Worm (Caenorhabditis elegans): ENCODE measurements around the gene pqn-15.
"Not testable (repeated sequence)": the region's sequence is repeated elsewhere in the genome, so short reads cannot be mapped to it uniquely, and the experiment has no call there.

The pqn-15 gene

ce11 chrX:4306861-4307260, at the start of gene pqn-15:
pqn-15 (minus strand) TSS chrX:4306961.
- TF ChIP-seq T22C8.4 (GFP tag; IDR thresholded peaks at IDR 0.05) (no peak), flt-1 (GFP tag; IDR thresholded peaks at IDR 0.05) (no peak)

ce11 chrX:4353318-4353717, 46.6 kb upstream of the pqn-15 start, which contains the start of gene col-165:
col-165 (plus strand) TSS chrX:4353618.
- TF ChIP-seq ztf-29 (GFP tag; IDR thresholded peaks at IDR 0.05) = no peak
- no peak for TF ChIP-seq ref-1 (GFP tag; conservative IDR thresholded peaks at IDR 0.05)
- TF ChIP-seq med-1 (GFP tag; optimal IDR thresholded peaks at IDR 0.05; ENCODE audit: insufficient read depth) = no peak
- no peak for TF ChIP-seq klf-2 (GFP tag; conservative IDR thresholded peaks at IDR 0.05)
- TF ChIP-seq flt-1 (GFP tag; IDR thresholded peaks at IDR 0.05) = no peak
- TF ChIP-seq ztf-23 (GFP tag; IDR thresholded peaks at IDR 0.05) = no peak
- no peak for TF ChIP-seq tab-1 (GFP tag; IDR thresholded peaks at IDR 0.05)
- TF ChIP-seq cog-1 (tag; optimal IDR thresholded peaks at IDR 0.05) = no peak

- TF ChIP-seq T22C8.4 (GFP tag; IDR thresholded peaks at IDR 0.05) = no peak
Observed at ce11 chrX:4350198-4350597, 43.4 kb upstream of the pqn-15 start, which contains the start of gene F14H12.2. F14H12.2 (plus strand) TSS chrX:4350498.

ce11 chrX:4343915-4344314, 37.2 kb upstream of the pqn-15 start, which contains the start of gene F14H12.3:
F14H12.3 (plus strand) TSS chrX:4344215.
- no peak for TF ChIP-seq ztf-23 (GFP tag; IDR thresholded peaks at IDR 0.05)
- no peak for TF ChIP-seq klf-2 (GFP tag; conservative IDR thresholded peaks at IDR 0.05)
- TF ChIP-seq ref-1 (GFP tag; conservative IDR thresholded peaks at IDR 0.05) = no peak
- TF ChIP-seq T22C8.4 (GFP tag; IDR thresholded peaks at IDR 0.05) = no peak
- TF ChIP-seq med-1 (GFP tag; optimal IDR thresholded peaks at IDR 0.05; ENCODE audit: insufficient read depth) = no peak
- TF ChIP-seq tab-1 (GFP tag; IDR thresholded peaks at IDR 0.05) = no peak
- no peak for TF ChIP-seq cog-1 (tag; optimal IDR thresholded peaks at IDR 0.05)
- TF ChIP-seq ztf-29 (GFP tag; IDR thresholded peaks at IDR 0.05) = no peak
- TF ChIP-seq flt-1 (GFP tag; IDR thresholded peaks at IDR 0.05) = no peak

- TF ChIP-seq klf-2 (GFP tag; conservative IDR thresholded peaks at IDR 0.05) (no peak), med-1 (GFP tag; optimal IDR thresholded peaks at IDR 0.05; ENCODE audit: insufficient read depth) (no peak), ref-1 (GFP tag; conservative IDR thresholded peaks at IDR 0.05) (no peak), T22C8.4 (GFP tag; IDR thresholded peaks at IDR 0.05) (no peak), ztf-23 (GFP tag; IDR thresholded peaks at IDR 0.05) (no peak), cog-1 (tag; optimal IDR thresholded peaks at IDR 0.05) (no peak), flt-1 (GFP tag; IDR thresholded peaks at IDR 0.05) (no peak), tab-1 (GFP tag; IDR thresholded peaks at IDR 0.05) (no peak), ztf-29 (GFP tag; IDR thresholded peaks at IDR 0.05) (no peak)
Observed at ce11 chrX:4342730-4343129, 36.0 kb upstream of the pqn-15 start.

ce11 chrX:4339332-4339731, 32.6 kb upstream of the pqn-15 start, which contains the start of gene cst-1:
cst-1 (plus strand) TSS chrX:4339632.
- not testable (repeated sequence) for TF ChIP-seq med-1 (GFP tag; optimal IDR thresholded peaks at IDR 0.05; ENCODE audit: insufficient read depth); ref-1 (GFP tag; conservative IDR thresholded peaks at IDR 0.05); ztf-29 (GFP tag; IDR thresholded peaks at IDR 0.05)

DNA sequence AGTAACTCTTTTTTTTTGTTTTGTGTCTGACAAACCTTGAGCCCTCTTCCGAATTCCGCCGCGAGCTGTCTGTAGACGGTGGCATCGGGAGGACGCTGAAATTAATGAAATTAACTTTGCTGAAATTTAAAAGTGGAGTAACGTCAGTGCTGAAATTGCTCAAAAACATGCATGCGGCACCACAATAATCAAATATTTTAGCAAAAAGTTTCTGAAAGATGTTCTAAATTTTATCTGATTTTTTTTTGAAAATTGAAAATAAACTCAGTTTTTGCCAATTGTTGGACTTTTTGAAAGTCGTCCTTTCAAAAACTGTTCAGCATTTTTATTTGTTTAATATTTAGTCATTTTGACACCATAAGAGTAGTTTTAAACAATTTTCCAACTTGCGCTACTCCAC, 29.2 kb upstream of the pqn-15 start, which contains the start of gene cst-2:
Gene cst-2, minus strand, starts transcription at position 101 of the 400 bp plus-strand sequence.
- not testable (repeated sequence) for TF ChIP-seq flt-1, ztf-29, tab-1 (GFP tag; IDR thresholded peaks at IDR 0.05)

- TF ChIP-seq klf-2 (GFP tag; conservative IDR thresholded peaks at IDR 0.05); med-1 (GFP tag; optimal IDR thresholded peaks at IDR 0.05; ENCODE audit: insufficient read depth); tab-1 (GFP tag; IDR thresholded peaks at IDR 0.05): not testable (repeated sequence)
Observed at ce11 chrX:4332305-4332704, 25.5 kb upstream of the pqn-15 start, which contains the start of gene C24A8.6. C24A8.6 (minus strand) TSS chrX:4332405.

DNA sequence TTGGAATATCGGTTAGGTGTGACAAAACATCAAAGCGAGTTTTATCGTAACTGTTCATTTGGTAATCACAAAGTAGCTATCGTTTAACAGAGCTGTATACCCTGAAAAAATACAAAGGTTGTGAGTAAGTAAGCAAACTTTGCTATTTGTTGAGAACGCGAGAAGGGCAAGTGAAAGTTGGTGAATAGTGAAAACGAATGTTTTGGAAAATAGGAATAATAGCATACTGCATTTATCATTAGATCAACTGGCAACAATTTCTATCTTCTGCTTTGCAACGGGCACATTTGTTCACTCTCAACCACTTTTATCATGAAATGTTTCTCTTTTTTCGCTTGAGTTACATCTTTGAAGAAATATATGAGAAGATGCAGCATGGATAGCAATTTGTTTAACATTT, 22.1 kb upstream of the pqn-15 start, which contains the start of gene C24A8.5:
Gene C24A8.5, minus strand, starts transcription at position 101 of the 400 bp plus-strand sequence.
- TF ChIP-seq T22C8.4 (GFP tag; IDR thresholded peaks at IDR 0.05) (no peak), ztf-23 (GFP tag; IDR thresholded peaks at IDR 0.05) (no peak), med-1 (GFP tag; optimal IDR thresholded peaks at IDR 0.05; ENCODE audit: insufficient read depth) (no peak), tab-1 (GFP tag; IDR thresholded peaks at IDR 0.05) (no peak)

DNA sequence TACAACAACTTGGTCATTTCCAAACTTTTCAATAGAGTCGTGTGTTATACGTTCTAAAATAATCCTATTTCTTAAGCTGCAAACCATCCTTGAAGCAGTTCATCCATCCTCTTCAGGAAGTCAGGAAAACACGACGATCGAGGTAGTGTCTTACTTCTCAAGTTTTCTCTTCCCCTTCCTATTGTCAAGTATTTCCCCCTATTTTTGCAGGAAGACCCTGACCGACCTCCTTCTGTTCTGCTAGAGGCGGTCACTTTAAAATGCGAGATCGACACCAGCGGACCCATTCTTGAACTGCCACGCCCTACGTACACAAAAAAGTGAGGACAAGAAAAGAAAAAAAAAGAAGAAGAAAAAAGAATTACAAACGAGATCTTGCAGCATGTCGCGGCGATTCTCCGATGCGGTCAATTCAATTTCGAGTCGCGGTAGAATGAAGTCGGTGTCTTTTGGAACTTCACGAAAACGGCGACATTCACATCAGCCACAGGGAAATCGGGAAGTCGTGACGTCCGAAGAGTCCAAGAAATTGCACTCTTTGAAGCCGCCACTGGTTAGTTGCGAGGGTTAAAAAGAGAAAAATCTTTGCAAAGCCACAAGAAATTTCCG, 16.2 kb upstream of the pqn-15 start:
- TF ChIP-seq flt-1 (GFP tag; IDR thresholded peaks at IDR 0.05) = no peak
- TF ChIP-seq tab-1 (GFP tag; IDR thresholded peaks at IDR 0.05) = no peak
- TF ChIP-seq ztf-23 (GFP tag; IDR thresholded peaks at IDR 0.05) = no peak
- no peak for TF ChIP-seq ztf-29 (GFP tag; IDR thresholded peaks at IDR 0.05)
- TF ChIP-seq T22C8.4 (GFP tag; IDR thresholded peaks at IDR 0.05) = no peak
- TF ChIP-seq cog-1 (tag; optimal IDR thresholded peaks at IDR 0.05) = no peak

- TF ChIP-seq ztf-23 (GFP tag; IDR thresholded peaks at IDR 0.05) (no peak), klf-2 (GFP tag; conservative IDR thresholded peaks at IDR 0.05) (no peak), ztf-29 (GFP tag; IDR thresholded peaks at IDR 0.05) (no peak), med-1 (GFP tag; optimal IDR thresholded peaks at IDR 0.05; ENCODE audit: insufficient read depth) (no peak), ref-1 (GFP tag; conservative IDR thresholded peaks at IDR 0.05) (no peak), flt-1 (GFP tag; IDR thresholded peaks at IDR 0.05) (no peak), tab-1 (GFP tag; IDR thresholded peaks at IDR 0.05) (no peak)
Observed at ce11 chrX:4320563-4320962, 13.8 kb upstream of the pqn-15 start, which contains the start of gene dop-6. dop-6 (plus strand) TSS chrX:4320863.

Data from whole organism, midembryonic.